Worm (Caenorhabditis elegans): Measurements from ENCODE around the gene K12H6.5.
"Not testable (repeated sequence)": the region's sequence is repeated elsewhere in the genome, so short reads cannot be mapped to it uniquely, and the experiment has no call there.

Gene K12H6.5

ce11 chrII:2846552-2846951 lies 20.6 kb upstream of the K12H6.5 start:
- TF ChIP-seq C34F6.9 (tag; optimal IDR thresholded peaks at IDR 0.05) (no peak), lsy-2 (tag; optimal IDR thresholded peaks at IDR 0.05) (no peak), ceh-16 (tag; optimal IDR thresholded peaks at IDR 0.05) (no peak), snpc-4 (tag; optimal IDR thresholded peaks at IDR 0.05) (no peak), sma-9 (GFP tag; optimal IDR thresholded peaks at IDR 0.05) (no peak), sma-9 (tag; optimal IDR thresholded peaks at IDR 0.05) (no peak), nhr-21 (tag; optimal IDR thresholded peaks at IDR 0.05) (no peak), sma-3 (GFP tag; optimal IDR thresholded peaks at IDR 0.05) (no peak), ama-1 (optimal IDR thresholded peaks at IDR 0.05) (no peak), nhr-6 (tag; optimal IDR thresholded peaks at IDR 0.05) (no peak), alr-1 (tag; optimal IDR thresholded peaks at IDR 0.05) (no peak), elt-3 (tag; optimal IDR thresholded peaks at IDR 0.05) (no peak), ceh-82 (tag; optimal IDR thresholded peaks at IDR 0.05) (no peak), R02D3.7 (tag; optimal IDR thresholded peaks at IDR 0.05) (no peak), F13H6.1 (tag; optimal IDR thresholded peaks at IDR 0.05) (no peak), mab-5 (tag; optimal IDR thresholded peaks at IDR 0.05) (no peak), skn-1 (tag; optimal IDR thresholded peaks at IDR 0.05) (no peak), dmd-4 (tag; optimal IDR thresholded peaks at IDR 0.05) (no peak), peb-1 (tag; optimal IDR thresholded peaks at IDR 0.05) (no peak), sem-4 (tag; optimal IDR thresholded peaks at IDR 0.05) (no peak), elt-1 (tag; optimal IDR thresholded peaks at IDR 0.05) (no peak)

DNA sequence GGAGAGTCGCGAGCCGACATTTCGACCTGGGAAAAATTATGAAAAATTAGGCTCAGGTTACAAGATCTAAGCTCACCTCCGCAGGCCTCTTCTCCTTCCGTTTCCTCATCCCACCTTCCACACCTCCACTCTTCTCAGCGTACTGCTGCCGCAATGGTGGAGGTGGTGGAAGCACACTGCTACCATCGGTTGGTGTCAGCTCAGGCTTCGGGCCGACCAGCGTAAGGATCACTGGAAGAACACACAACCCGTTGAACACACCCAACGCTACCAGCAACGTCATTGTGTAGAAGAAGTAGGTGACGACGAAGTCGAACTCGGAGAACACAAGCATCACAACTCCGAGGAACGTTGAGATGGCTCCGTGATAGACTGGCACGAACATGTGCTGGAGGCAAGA lies 19.7 kb upstream of the K12H6.5 start:
- TF ChIP-seq ztf-4 (tag; optimal IDR thresholded peaks at IDR 0.05) (no peak), nhr-237 (tag; optimal IDR thresholded peaks at IDR 0.05) (no peak), unc-62 (GFP tag; optimal IDR thresholded peaks at IDR 0.05) (no peak), lin-39 (tag; optimal IDR thresholded peaks at IDR 0.05) (no peak), nhr-11 (tag; optimal IDR thresholded peaks at IDR 0.05) (no peak), nhr-77 (tag; optimal IDR thresholded peaks at IDR 0.05) (no peak), gmeb-1 (tag; optimal IDR thresholded peaks at IDR 0.05) (no peak), nhr-21 (tag; optimal IDR thresholded peaks at IDR 0.05) (no peak), skn-1 (tag; optimal IDR thresholded peaks at IDR 0.05) (no peak), peb-1 (tag; optimal IDR thresholded peaks at IDR 0.05) (no peak), mab-5 (tag; optimal IDR thresholded peaks at IDR 0.05) (no peak), fos-1 (tag; optimal IDR thresholded peaks at IDR 0.05) (no peak), ztf-1 (GFP tag; conservative IDR thresholded peaks at IDR 0.05) (no peak), sma-9 (GFP tag; optimal IDR thresholded peaks at IDR 0.05) (no peak), sma-9 (tag; optimal IDR thresholded peaks at IDR 0.05) (no peak)

- TF ChIP-seq nhr-10 (tag; optimal IDR thresholded peaks at IDR 0.05) (no peak), elt-3 (tag; optimal IDR thresholded peaks at IDR 0.05) (no peak), egl-27 (tag; optimal IDR thresholded peaks at IDR 0.05) (no peak), F13H6.1 (tag; optimal IDR thresholded peaks at IDR 0.05) (no peak), lin-11 (tag; optimal IDR thresholded peaks at IDR 0.05) (no peak)
Observed at ce11 chrII:2843088-2843487, 17.1 kb upstream of the K12H6.5 start, which contains the start of gene Y110A2AL.7. Gene Y110A2AL.7, minus strand, starts transcription at chrII:2843188.

- no peak for TF ChIP-seq nhr-6 (tag; optimal IDR thresholded peaks at IDR 0.05)
- TF ChIP-seq nhr-237 (tag; optimal IDR thresholded peaks at IDR 0.05), result no peak
- TF ChIP-seq dmd-4 (tag; optimal IDR thresholded peaks at IDR 0.05), result no peak
- TF ChIP-seq elt-1 (tag; optimal IDR thresholded peaks at IDR 0.05), result no peak
- TF ChIP-seq lin-11 (tag; optimal IDR thresholded peaks at IDR 0.05), result no peak
- no peak for TF ChIP-seq alr-1 (tag; optimal IDR thresholded peaks at IDR 0.05)
- TF ChIP-seq gmeb-1 (tag; optimal IDR thresholded peaks at IDR 0.05), result no peak
- TF ChIP-seq mab-5 (tag; optimal IDR thresholded peaks at IDR 0.05), result no peak
- TF ChIP-seq nhr-12 (tag; optimal IDR thresholded peaks at IDR 0.05), result no peak
- no peak for TF ChIP-seq F13H6.1 (tag; optimal IDR thresholded peaks at IDR 0.05)
- TF ChIP-seq ztf-11 (tag; optimal IDR thresholded peaks at IDR 0.05), result no peak
- TF ChIP-seq sma-9 (GFP tag; optimal IDR thresholded peaks at IDR 0.05), result no peak
- TF ChIP-seq sma-9 (tag; optimal IDR thresholded peaks at IDR 0.05), result no peak
Observed at ce11 chrII:2841529-2841928, 15.6 kb upstream of the K12H6.5 start, which contains the start of gene Y110A2AL.6. Gene Y110A2AL.6, minus strand, starts transcription at chrII:2841629.

DNA sequence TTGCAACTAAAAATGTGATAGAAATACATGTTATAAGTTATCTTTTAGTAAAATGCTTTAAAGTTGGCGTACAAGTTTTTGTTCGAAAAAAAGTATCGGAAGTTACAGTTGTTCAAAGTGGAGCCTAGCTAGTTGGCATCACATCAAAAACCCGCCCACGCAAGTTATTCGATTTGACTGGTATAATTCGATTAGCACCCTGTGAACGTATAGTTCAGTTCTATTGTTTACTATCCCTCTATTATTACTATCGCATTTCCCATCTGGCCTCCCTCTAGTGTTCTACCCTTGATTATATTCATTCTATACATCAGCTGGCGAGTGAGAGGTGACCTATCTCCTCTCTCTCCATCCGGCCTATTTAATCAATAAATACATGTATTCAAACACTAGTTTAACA lies 13.0 kb upstream of the K12H6.5 start, which contains the start of gene Y110A2AL.4:
TSS of gene Y110A2AL.4 (plus strand) at position 301 of the 400 bp plus-strand sequence.
- not testable (repeated sequence) for TF ChIP-seq unc-55 (GFP tag; optimal IDR thresholded peaks at IDR 0.05); peb-1 (tag; optimal IDR thresholded peaks at IDR 0.05); blmp-1 (tag; optimal IDR thresholded peaks at IDR 0.05; ENCODE audit: insufficient read depth)

Data from whole organism, L2 larva.